Worm (Caenorhabditis elegans): ENCODE measurements around the gene ZK697.8.

DNA sequence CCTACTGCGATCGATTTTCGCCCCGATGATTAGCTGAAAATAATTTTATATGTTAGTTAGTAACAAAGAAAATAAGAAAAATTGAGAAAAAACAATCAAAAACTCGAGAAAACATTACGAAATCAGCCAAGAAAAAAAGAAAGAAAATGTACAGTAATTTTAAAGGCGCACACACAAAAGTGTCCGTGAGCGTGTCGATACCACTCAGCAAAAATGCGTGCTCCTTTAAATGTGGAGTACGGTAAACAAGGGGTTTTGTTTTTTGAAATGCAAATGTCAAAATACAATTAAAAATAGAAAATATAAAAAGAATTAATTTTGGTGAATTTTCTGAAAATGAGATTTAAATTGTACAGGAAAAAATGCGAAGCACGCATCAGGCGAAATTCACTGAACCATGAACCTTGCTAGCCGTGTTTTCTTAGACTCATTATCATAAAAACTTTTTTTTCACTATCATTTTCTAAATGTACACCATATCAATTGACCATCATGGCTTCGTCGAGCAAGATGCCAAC, 47.3 kb downstream of the ZK697.8 start, which contains the start of gene srw-90:
- TF ChIP-seq med-1 (GFP tag; optimal IDR thresholded peaks at IDR 0.05; ENCODE audit: insufficient read depth) = no peak
- TF ChIP-seq ztf-23 (GFP tag; IDR thresholded peaks at IDR 0.05) = no peak
